Worm (Caenorhabditis elegans) whole organism, mixed stage, embryonic: ENCODE measurements around the gene mig-17.

Source experiments
- elt-3 ChIP-seq: fragments of 150-350 bp; optimal IDR thresholded peaks from 2 replicates; lab custom pipeline; 2014; ENCODE audit warnings: missing biosample characterization, missing genetic modification characterization
- nhr-12 ChIP-seq: fragments of 150-350 bp; optimal IDR thresholded peaks from 2 replicates; lab custom pipeline; 2014; ENCODE audit warnings: missing biosample characterization, missing genetic modification characterization

- TF ChIP-seq nhr-12 (tag; lab: Kevin White, UChicago) (no peak), elt-3 (no peak)
Observed at ce11 chrV:11412125-11412524, 34.4 kb upstream of the mig-17 start.
